Worm (Caenorhabditis elegans) whole organism, L4 larva: ENCODE data around the gene str-60.

Source experiments
- D1046.2 ChIP-seq: fragments of 200-800 bp; sonication (Bioruptor generic); IDR thresholded peaks from 2 replicates; pipeline ENCODE4 v1.3.6; 2022; ENCODE audit warnings: missing genetic modification characterization, missing compliant biosample characterization
- F26F4.8 ChIP-seq: fragments of 200-800 bp; sonication (Bioruptor generic); conservative IDR thresholded peaks from 2 replicates; pipeline ENCODE4 v1.3.6; 2022; ENCODE audit warnings: missing genetic modification characterization, missing compliant biosample characterization
- F44E2.7 ChIP-seq: fragments of 200-800 bp; sonication (Bioruptor generic); IDR thresholded peaks from 2 replicates; pipeline ENCODE4 v2.1.2; 2022; ENCODE audit warnings: missing genetic modification characterization, missing compliant biosample characterization
- R02D3.7 ChIP-seq: fragments of 150-350 bp; sonication (generic microtip); optimal IDR thresholded peaks from 3 replicates; lab custom pipeline; 2014; ENCODE audit warnings: missing biosample characterization, missing genetic modification characterization
- Y105C5A.15 ChIP-seq: fragments of 200-800 bp; sonication (Bioruptor generic); IDR thresholded peaks from 2 replicates; pipeline ENCODE4 v1.3.6; 2022; ENCODE audit warnings: missing genetic modification characterization, missing compliant biosample characterization
- ZK337.2 ChIP-seq: fragments of 200-800 bp; sonication (Bioruptor generic); IDR thresholded peaks from 2 replicates; pipeline ENCODE4 v1.3.6; 2022; ENCODE audit warnings: missing genetic modification reagents, missing genetic modification characterization, missing compliant biosample characterization
- ZK546.5 ChIP-seq, 2 experiments: sonication (generic microtip); optimal IDR thresholded peaks; 2 replicates each; lab custom pipeline; 2017; ENCODE audit warnings: missing biosample characterization in 2 of 2, missing genetic modification characterization in 2 of 2
- aha-1 ChIP-seq: fragments of 150-350 bp; peaks from one replicate; lab custom pipeline; 2014; ENCODE audit warnings: missing biosample characterization, missing genetic modification characterization
- ama-1 ChIP-seq: fragments of 150-350 bp; optimal IDR thresholded peaks from 2 replicates; lab custom pipeline; 2014; ENCODE audit warnings: inconsistent platforms, mixed read lengths
- attf-4 ChIP-seq: sonication (generic microtip); optimal IDR thresholded peaks from 3 replicates; lab custom pipeline; 2017; ENCODE audit warnings: missing biosample characterization, missing genetic modification characterization
- ceh-20 ChIP-seq: fragments of 200-800 bp; sonication (Bioruptor generic); IDR thresholded peaks from 2 replicates; pipeline ENCODE4 v1.3.6; 2022; ENCODE audit warnings: missing genetic modification reagents, missing genetic modification characterization, missing compliant biosample characterization
- ceh-32 ChIP-seq: sonication (generic microtip); optimal IDR thresholded peaks from 2 replicates; lab custom pipeline; 2016; ENCODE audit warnings: mild to moderate bottlenecking, missing genetic modification characterization, missing compliant biosample characterization; ENCODE audit not compliant: poor library complexity
- cey-2 ChIP-seq: sonication (generic microtip); optimal IDR thresholded peaks from 3 replicates; lab custom pipeline; 2017; ENCODE audit warnings: missing genetic modification characterization, mild to moderate bottlenecking, missing compliant biosample characterization, antibody characterized with exemption, borderline replicate concordance; ENCODE audit not compliant: insufficient read depth
- ctbp-1 ChIP-seq: fragments of 200-800 bp; sonication (Bioruptor generic); IDR thresholded peaks from 2 replicates; pipeline ENCODE4 v1.3.6; 2022; ENCODE audit warnings: missing genetic modification reagents, missing genetic modification characterization, missing compliant biosample characterization
- daf-12 ChIP-seq: fragments of 150-350 bp; optimal IDR thresholded peaks from 2 replicates; lab custom pipeline; 2014; ENCODE audit warnings: missing biosample characterization, missing genetic modification reagents, missing genetic modification characterization
- daf-16 ChIP-seq, 3 experiments: sonication (generic microtip); optimal IDR thresholded peaks; 2 replicates each; lab custom pipeline; 2016 to 2017; ENCODE audit warnings: missing genetic modification characterization in 3 of 3, missing genetic modification reagents in 3 of 3, mild to moderate bottlenecking in 2 of 3, missing compliant biosample characterization in 2 of 3, missing biosample characterization in 1 of 3, moderate library complexity in 1 of 3
- dmd-9 ChIP-seq: fragments of 200-800 bp; sonication (Bioruptor generic); IDR thresholded peaks from 2 replicates; pipeline ENCODE4 v1.3.6; 2022; ENCODE audit warnings: missing genetic modification reagents, missing genetic modification characterization, missing compliant biosample characterization
- duxl-1 ChIP-seq: sonication (generic microtip); optimal IDR thresholded peaks from 2 replicates; lab custom pipeline; 2016; ENCODE audit warnings: mild to moderate bottlenecking, missing genetic modification characterization, moderate library complexity, missing compliant biosample characterization; ENCODE audit not compliant: poor library complexity
- egl-27 ChIP-seq: sonication (generic microtip); optimal IDR thresholded peaks from 3 replicates; lab custom pipeline; 2017; ENCODE audit warnings: missing biosample characterization, missing genetic modification reagents, missing genetic modification characterization
- egl-43 ChIP-seq: fragments of 200-800 bp; sonication (Bioruptor generic); IDR thresholded peaks from 2 replicates; pipeline ENCODE4 v1.3.6; 2022; ENCODE audit warnings: missing genetic modification reagents, missing genetic modification characterization, missing compliant biosample characterization
- gei-8 ChIP-seq: fragments of 200-800 bp; sonication (Bioruptor generic); optimal IDR thresholded peaks from 2 replicates; lab custom pipeline; 2018; ENCODE audit warnings: mild to moderate bottlenecking, missing genetic modification characterization, missing compliant biosample characterization
- hif-1 ChIP-seq, 2 experiments: sonication (generic microtip); optimal IDR thresholded peaks; 2 replicates each; lab custom pipeline; 2016 to 2017; ENCODE audit warnings: missing compliant biosample characterization in 2 of 2, missing genetic modification characterization in 2 of 2, missing genetic modification reagents in 2 of 2, missing genotype in 2 of 2, mild to moderate bottlenecking in 1 of 2
- hlh-30 ChIP-seq: sonication (generic microtip); optimal IDR thresholded peaks from 2 replicates; lab custom pipeline; 2017; ENCODE audit warnings: antibody characterized with exemption, mild to moderate bottlenecking, missing genetic modification characterization, missing compliant biosample characterization; ENCODE audit not compliant: insufficient read depth
- jun-1 ChIP-seq: fragments of 150-350 bp; optimal IDR thresholded peaks from 2 replicates; lab custom pipeline; 2014; ENCODE audit warnings: missing biosample characterization, missing genetic modification reagents, missing genetic modification characterization
- lim-7 ChIP-seq: fragments of 200-800 bp; sonication (Bioruptor generic); IDR thresholded peaks from 2 replicates; pipeline ENCODE4 v1.3.6; 2022; ENCODE audit warnings: missing genetic modification characterization, missing compliant biosample characterization
- lin-29 ChIP-seq: fragments of 200-800 bp; sonication (Bioruptor generic); IDR thresholded peaks from 2 replicates; pipeline ENCODE4 v1.3.6; 2022; ENCODE audit warnings: missing genetic modification reagents, missing genetic modification characterization, missing compliant biosample characterization
- lin-38 ChIP-seq: fragments of 200-800 bp; sonication (Bioruptor generic); IDR thresholded peaks from 2 replicates; pipeline ENCODE4 v1.3.6; 2022; ENCODE audit warnings: missing genetic modification reagents, missing genetic modification characterization, missing compliant biosample characterization
- lir-3 ChIP-seq: sonication (generic microtip); optimal IDR thresholded peaks from 2 replicates; lab custom pipeline; 2016; ENCODE audit warnings: mild to moderate bottlenecking, missing genetic modification characterization, missing compliant biosample characterization
- mdl-1 ChIP-seq, 2 experiments: fragments of 150-350 bp in 1 of 2; sonication (generic microtip) in 1 of 2; optimal IDR thresholded peaks; 2 replicates each; lab custom pipeline; 2014 to 2017; ENCODE audit warnings: missing biosample characterization in 2 of 2, missing genetic modification characterization in 2 of 2
- mdt-29 ChIP-seq: fragments of 200-800 bp; sonication (Bioruptor generic); IDR thresholded peaks from 2 replicates; pipeline ENCODE4 v1.3.6; 2022; ENCODE audit warnings: missing genetic modification reagents, missing genetic modification characterization, missing compliant biosample characterization
- mep-1 ChIP-seq: fragments of 150-350 bp; sonication (generic microtip); optimal IDR thresholded peaks from 3 replicates; lab custom pipeline; 2014; ENCODE audit warnings: missing biosample characterization, missing genetic modification characterization
- mes-2 ChIP-seq: sonication (generic microtip); optimal IDR thresholded peaks from 2 replicates; lab custom pipeline; 2016; ENCODE audit warnings: missing genotype, mild to moderate bottlenecking, missing genetic modification characterization, missing compliant biosample characterization; ENCODE audit not compliant: poor library complexity, severe bottlenecking
- nhr-11 ChIP-seq: fragments of 150-350 bp; optimal IDR thresholded peaks from 2 replicates; lab custom pipeline; 2014; ENCODE audit warnings: missing biosample characterization, missing genetic modification characterization
- nhr-25 ChIP-seq: sonication (generic microtip); optimal IDR thresholded peaks from 2 replicates; lab custom pipeline; 2017; ENCODE audit warnings: missing genetic modification characterization, mild to moderate bottlenecking, missing compliant biosample characterization, antibody characterized with exemption, moderate library complexity, borderline replicate concordance; ENCODE audit not compliant: insufficient read depth
- nhr-28 ChIP-seq: fragments of 150-350 bp; optimal IDR thresholded peaks from 2 replicates; lab custom pipeline; 2014; ENCODE audit warnings: missing biosample characterization, missing genetic modification characterization
- nhr-41 ChIP-seq: fragments of 200-800 bp; sonication (Bioruptor generic); IDR thresholded peaks from 2 replicates; pipeline ENCODE4 v1.3.6; 2022; ENCODE audit warnings: missing genetic modification reagents, missing genetic modification characterization, missing compliant biosample characterization
- nhr-6 ChIP-seq: fragments of 150-350 bp; optimal IDR thresholded peaks from 2 replicates; lab custom pipeline; 2014; ENCODE audit warnings: missing biosample characterization, missing genetic modification characterization
- nhr-76 ChIP-seq: fragments of 150-350 bp; optimal IDR thresholded peaks from 2 replicates; lab custom pipeline; 2014; ENCODE audit warnings: missing biosample characterization, missing genetic modification characterization
- pha-4 ChIP-seq, 2 experiments: fragments of 150-350 bp in 1 of 2; fragments of 200-800 bp in 1 of 2; sonication (Bioruptor generic) in 1 of 2; IDR thresholded peaks in 1 of 2; optimal IDR thresholded peaks in 1 of 2; 2 replicates each; pipeline versions ENCODE4 v1.3.6 to Lab custom; 2014 to 2022; ENCODE audit warnings: missing genetic modification characterization in 2 of 2, missing genetic modification reagents in 2 of 2, missing biosample characterization in 1 of 2, missing compliant biosample characterization in 1 of 2
- php-3 ChIP-seq: fragments of 200-800 bp; sonication (Bioruptor generic); IDR thresholded peaks from 2 replicates; pipeline ENCODE4 v1.3.6; 2022; ENCODE audit warnings: missing genetic modification reagents, missing genetic modification characterization, missing compliant biosample characterization
- pqm-1 ChIP-seq: sonication (generic microtip); optimal IDR thresholded peaks from 2 replicates; lab custom pipeline; 2017; ENCODE audit warnings: missing biosample characterization, missing genetic modification characterization
- rbr-2 ChIP-seq: sonication (generic microtip); optimal IDR thresholded peaks from 2 replicates; lab custom pipeline; 2016; ENCODE audit warnings: missing genotype, missing genetic modification characterization, missing compliant biosample characterization
- snpc-4 ChIP-seq: fragments of 150-350 bp; optimal IDR thresholded peaks from 2 replicates; lab custom pipeline; 2014; ENCODE audit warnings: missing biosample characterization, missing genetic modification characterization
- spr-1 ChIP-seq: sonication (generic microtip); optimal IDR thresholded peaks from 2 replicates; lab custom pipeline; 2016; ENCODE audit warnings: mild to moderate bottlenecking, missing genetic modification characterization, missing compliant biosample characterization
- tag-97 ChIP-seq: fragments of 200-800 bp; sonication (Bioruptor generic); IDR thresholded peaks from 2 replicates; pipeline ENCODE4 v1.3.6; 2022; ENCODE audit warnings: missing genetic modification characterization, missing compliant biosample characterization
- tra-1 ChIP-seq: fragments of 200-800 bp; sonication (Bioruptor generic); IDR thresholded peaks from 2 replicates; pipeline ENCODE4 v1.3.6; 2022; ENCODE audit warnings: missing genetic modification reagents, missing genetic modification characterization, missing compliant biosample characterization
- unc-62 ChIP-seq, 3 experiments: fragments of 150-350 bp in 1 of 3; sonication (generic microtip); optimal IDR thresholded peaks in 2 of 3; peaks in 1 of 3; 1 replicate in 1 of 3; 2 replicates in 2 of 3; lab custom pipeline; 2014 to 2017; ENCODE audit warnings: missing biosample characterization in 3 of 3, missing genetic modification characterization in 3 of 3, missing genetic modification reagents in 3 of 3, missing genotype in 1 of 3
- vab-7 ChIP-seq: fragments of 200-800 bp; sonication (Bioruptor generic); IDR thresholded peaks from 2 replicates; pipeline ENCODE4 v1.3.6; 2022; ENCODE audit warnings: missing genetic modification reagents, missing genetic modification characterization, missing compliant biosample characterization
- zip-11 ChIP-seq: fragments of 200-800 bp; sonication (Bioruptor generic); IDR thresholded peaks from 2 replicates; pipeline ENCODE4 v1.3.6; 2022; ENCODE audit warnings: missing genetic modification characterization, missing compliant biosample characterization
- ztf-7 ChIP-seq: fragments of 150-350 bp; optimal IDR thresholded peaks from 2 replicates; lab custom pipeline; 2014; ENCODE audit warnings: missing biosample characterization, missing genetic modification characterization

The str-60 gene

ce11 chrV:15880705-15881104 is 17.1 kb upstream of the str-60 start (continued):
- TF ChIP-seq tag-97 (GFP tag; lab: Robert Waterston, UW) (no peak), mdt-29 (GFP tag; lab: Robert Waterston, UW) (no peak), F44E2.7 (GFP tag; lab: Robert Waterston, UW) (no peak), pqm-1 (tag; lab: Kevin White, UChicago) (peak; percentile 17), mes-2 (tag; lab: Kevin White, UChicago) (peak; percentile 38), snpc-4 (tag; lab: Kevin White, UChicago) (no peak), duxl-1 (tag; lab: Kevin White, UChicago) (no peak), spr-1 (no peak), unc-62 (GFP tag; optimal IDR thresholded peaks at IDR 0.05 in 1 of 2; lab: Kevin White, UChicago) (no peak), unc-62 (tag; optimal IDR thresholded peaks at IDR 0.05; lab: Kevin White, UChicago) (no peak), zip-11 (GFP tag; lab: Robert Waterston, UW) (no peak), tra-1 (no peak), ctbp-1 (GFP tag; lab: Robert Waterston, UW) (no peak), R02D3.7 (tag; lab: Kevin White, UChicago) (no peak), php-3 (GFP tag; lab: Robert Waterston, UW) (no peak), egl-27 (no peak), lir-3 (no peak), aha-1 (no peak), vab-7 (GFP tag; lab: Robert Waterston, UW) (no peak), hlh-30 (tag; lab: Kevin White, UChicago) (peak; percentile 59), mep-1 (tag; lab: Kevin White, UChicago) (peak; percentile 50), cey-2 (tag; lab: Kevin White, UChicago) (peak; percentile 82), nhr-25 (tag; lab: Kevin White, UChicago) (no peak), D1046.2 (GFP tag; lab: Robert Waterston, UW) (no peak), ama-1 (lab: Kevin White, UChicago) (no peak), nhr-76 (tag; lab: Kevin White, UChicago) (no peak), lin-29 (GFP tag; lab: Robert Waterston, UW) (no peak), gei-8 (no peak), nhr-28 (tag; lab: Kevin White, UChicago) (peak; percentile 95), ztf-7 (tag; lab: Kevin White, UChicago) (peak; percentile 95), lim-7 (GFP tag; lab: Robert Waterston, UW) (no peak), egl-43 (no peak), mdl-1 (tag; optimal IDR thresholded peaks at IDR 0.05; lab: Kevin White, UChicago) (peak in 1 of 2 experiments; percentile 47), ceh-20 (GFP tag; lab: Robert Waterston, UW) (no peak), Y105C5A.15 (GFP tag; lab: Robert Waterston, UW) (no peak), F26F4.8 (GFP tag; lab: Robert Waterston, UW) (no peak), daf-16 (GFP tag; optimal IDR thresholded peaks at IDR 0.05; lab: Kevin White, UChicago) (no peak), daf-16 (tag; optimal IDR thresholded peaks at IDR 0.05; lab: Kevin White, UChicago) (peak; percentile 61), dmd-9 (GFP tag; lab: Robert Waterston, UW) (no peak), jun-1 (peak; percentile 7), ZK337.2 (GFP tag; lab: Robert Waterston, UW) (no peak), nhr-41 (GFP tag; lab: Robert Waterston, UW) (no peak), hif-1 (tag; optimal IDR thresholded peaks at IDR 0.05; lab: Kevin White, UChicago) (peak in 1 of 2 experiments; percentile 37), nhr-6 (peak; percentile 28), nhr-11 (tag; lab: Kevin White, UChicago) (peak; percentile 26), lin-38 (GFP tag; lab: Robert Waterston, UW) (no peak), attf-4 (tag; lab: Kevin White, UChicago) (no peak), pha-4 (GFP tag; IDR thresholded peaks at IDR 0.05; lab: Robert Waterston, UW) (no peak), pha-4 (tag; optimal IDR thresholded peaks at IDR 0.05; lab: Kevin White, UChicago) (no peak), ZK546.5 (tag; optimal IDR thresholded peaks at IDR 0.05; lab: Kevin White, UChicago) (no peak), daf-12 (tag; lab: Kevin White, UChicago) (no peak), rbr-2 (tag; lab: Kevin White, UChicago) (peak; percentile 0), ceh-32 (tag; lab: Kevin White, UChicago) (no peak)
